Fruit fly (Drosophila melanogaster) whole organism: Measurements from ENCODE around the gene Or35a.

Experiments used
- CG8478 ChIP-seq: fragments of >200 bp; optimal IDR thresholded peaks from 2 replicates; lab custom pipeline; 2018; ENCODE audit warnings: inconsistent platforms
- Dll ChIP-seq: fragments of >200 bp; optimal IDR thresholded peaks from 2 replicates; lab custom pipeline; 2017
- EcR ChIP-seq, 2 experiments: fragments of >200 bp; optimal IDR thresholded peaks; 2 replicates each; lab custom pipeline; 2017; ENCODE audit warnings: missing biosample characterization in 2 of 2, missing genetic modification characterization in 2 of 2, missing genetic modification reagents in 2 of 2
- pan ChIP-seq: fragments of >200 bp; optimal IDR thresholded peaks from 2 replicates; lab custom pipeline; 2017
- psq ChIP-seq: fragments of >200 bp; optimal IDR thresholded peaks from 2 replicates; lab custom pipeline; 2017

- TF ChIP-seq pan (lab: Kevin White, UChicago), result no peak
- no peak for TF ChIP-seq psq (lab: Kevin White, UChicago)
- no peak for TF ChIP-seq CG8478
- TF ChIP-seq EcR (GFP tag; optimal IDR thresholded peaks at IDR 0.05; lab: Kevin White, UChicago), result no peak
- no peak for TF ChIP-seq Dll (lab: Kevin White, UChicago)
Observed at dm6 chr2L:15616251-15616650, 7.1 kb downstream of the Or35a start, which contains the start of gene CG15253.
